Fruit fly (Drosophila melanogaster): Measurements from ENCODE around the gene CG42355.

The CG42355 gene

dm6 chr3L:2038124-2038523 lies at the start of gene CG42355:
Gene CG42355, minus strand, starts transcription at chr3L:2038224.
- no peak for TF ChIP-seq toe (GFP tag; optimal IDR thresholded peaks at IDR 0.05)
- TF ChIP-seq CG5204 (GFP tag; optimal IDR thresholded peaks at IDR 0.05): no peak
- no peak for TF ChIP-seq CG11617 (GFP tag; optimal IDR thresholded peaks at IDR 0.05)
- TF ChIP-seq cic (GFP tag; optimal IDR thresholded peaks at IDR 0.05): no peak
- no peak for TF ChIP-seq Crg-1 (GFP tag; optimal IDR thresholded peaks at IDR 0.05)
- no peak for TF ChIP-seq kay (GFP tag; ENCODE audit: borderline replicate concordance)
- TF ChIP-seq CG7045 (GFP tag; optimal IDR thresholded peaks at IDR 0.05): no peak
- TF ChIP-seq CG14711 (tag; optimal IDR thresholded peaks at IDR 0.05): no peak

- TF ChIP-seq Hr96 (GFP tag; optimal IDR thresholded peaks at IDR 0.05) (no peak), kay (GFP tag; ENCODE audit: borderline replicate concordance) (no peak), cnc (optimal IDR thresholded peaks at IDR 0.05) (no peak), Crg-1 (GFP tag; optimal IDR thresholded peaks at IDR 0.05) (no peak), ovo (GFP tag; optimal IDR thresholded peaks at IDR 0.05) (no peak), CG7045 (GFP tag; optimal IDR thresholded peaks at IDR 0.05) (no peak), tj (GFP tag; optimal IDR thresholded peaks at IDR 0.05) (no peak), bab1 (GFP tag; optimal IDR thresholded peaks at IDR 0.05) (no peak), CG12768 (GFP tag; optimal IDR thresholded peaks at IDR 0.05) (no peak), CG1620 (GFP tag; optimal IDR thresholded peaks at IDR 0.05) (no peak), CG33017 (tag; optimal IDR thresholded peaks at IDR 0.05) (no peak)
These were observed 11.3 kb downstream of the CG42355 start, which contains the start of gene Grl62c for dm6 chr3L:2026691-2027090. Gene Grl62c, plus strand, starts transcription at chr3L:2026991.

dm6 chr3L:2023291-2023690 lies 14.7 kb downstream of the CG42355 start, which contains the start of gene Grl62b:
Gene Grl62b, minus strand, starts transcription at chr3L:2023391.
- TF ChIP-seq CG11617 (GFP tag; optimal IDR thresholded peaks at IDR 0.05) (no peak), CG33017 (tag; optimal IDR thresholded peaks at IDR 0.05) (no peak)

dm6 chr3L:2021858-2022257 lies 16.2 kb downstream of the CG42355 start, which contains the start of gene Grl62a:
Gene Grl62a, minus strand, starts transcription at chr3L:2021958.
- no peak for TF ChIP-seq CG1620 (GFP tag; optimal IDR thresholded peaks at IDR 0.05)
- no peak for TF ChIP-seq CG7045 (GFP tag; optimal IDR thresholded peaks at IDR 0.05)
- TF ChIP-seq cnc (optimal IDR thresholded peaks at IDR 0.05): no peak
- TF ChIP-seq kay (GFP tag; ENCODE audit: borderline replicate concordance): no peak
- no peak for TF ChIP-seq CG12768 (GFP tag; optimal IDR thresholded peaks at IDR 0.05)
- no peak for TF ChIP-seq CG11617 (GFP tag; optimal IDR thresholded peaks at IDR 0.05)
- TF ChIP-seq CG7101 (tag; optimal IDR thresholded peaks at IDR 0.05): no peak
- no peak for TF ChIP-seq pad (GFP tag; optimal IDR thresholded peaks at IDR 0.05)
- TF ChIP-seq ovo (GFP tag; optimal IDR thresholded peaks at IDR 0.05): no peak
- no peak for TF ChIP-seq Hr96 (GFP tag; optimal IDR thresholded peaks at IDR 0.05)

dm6 chr3L:2005551-2005950 lies 32.5 kb downstream of the CG42355 start, which contains the start of gene CG42841:
Gene CG42841, minus strand, starts transcription at chr3L:2005651.
- no peak for TF ChIP-seq CG7045 (GFP tag; optimal IDR thresholded peaks at IDR 0.05)
- no peak for TF ChIP-seq tj (GFP tag; optimal IDR thresholded peaks at IDR 0.05)
- no peak for TF ChIP-seq pad (GFP tag; optimal IDR thresholded peaks at IDR 0.05)
- TF ChIP-seq Hr96 (GFP tag; optimal IDR thresholded peaks at IDR 0.05): no peak
- no peak for TF ChIP-seq CG14711 (tag; optimal IDR thresholded peaks at IDR 0.05)
- TF ChIP-seq toe (GFP tag; optimal IDR thresholded peaks at IDR 0.05): no peak
- no peak for TF ChIP-seq ovo (GFP tag; optimal IDR thresholded peaks at IDR 0.05)
- no peak for TF ChIP-seq CG7101 (tag; optimal IDR thresholded peaks at IDR 0.05)
- TF ChIP-seq CG1620 (GFP tag; optimal IDR thresholded peaks at IDR 0.05): no peak
- no peak for TF ChIP-seq cic (GFP tag; optimal IDR thresholded peaks at IDR 0.05)

dm6 chr3L:2004732-2005131 lies 33.3 kb downstream of the CG42355 start:
- TF ChIP-seq CG7101 (tag; optimal IDR thresholded peaks at IDR 0.05) (no peak), pad (GFP tag; optimal IDR thresholded peaks at IDR 0.05) (no peak), CG7045 (GFP tag; optimal IDR thresholded peaks at IDR 0.05) (no peak), CG12768 (GFP tag; optimal IDR thresholded peaks at IDR 0.05) (no peak), kay (GFP tag; ENCODE audit: borderline replicate concordance) (no peak), CG5204 (GFP tag; optimal IDR thresholded peaks at IDR 0.05) (no peak), cic (GFP tag; optimal IDR thresholded peaks at IDR 0.05) (no peak), toe (GFP tag; optimal IDR thresholded peaks at IDR 0.05) (no peak), cnc (optimal IDR thresholded peaks at IDR 0.05) (no peak), tj (GFP tag; optimal IDR thresholded peaks at IDR 0.05) (no peak), CG14711 (tag; optimal IDR thresholded peaks at IDR 0.05) (no peak), Clk (GFP tag; optimal IDR thresholded peaks at IDR 0.05) (no peak), Hr96 (GFP tag; optimal IDR thresholded peaks at IDR 0.05) (no peak), ovo (GFP tag; optimal IDR thresholded peaks at IDR 0.05) (no peak), Mnt (GFP tag; optimal IDR thresholded peaks at IDR 0.05) (no peak), CG33017 (tag; optimal IDR thresholded peaks at IDR 0.05) (no peak)
